Fruit fly (Drosophila melanogaster): ENCODE results near the gene CG9636.

The CG9636 gene

dm6 chr3R:8212594-8212993, 31.0 kb downstream of the CG9636 start (continued):
- TF ChIP-seq nom (GFP tag; optimal IDR thresholded peaks at IDR 0.05) (no peak), Ptx1 (GFP tag; IDR thresholded peaks at IDR 0.05) (peak; percentile 63), CG9215 (GFP tag; IDR thresholded peaks at IDR 0.05) (0 out of 2 replicates have a peak, but pooled peaks have one; percentile 5), CG16779 (GFP tag; IDR thresholded peaks at IDR 0.05) (no peak), kay (GFP tag; optimal IDR thresholded peaks at IDR 0.05) (no peak), ewg (GFP tag; optimal IDR thresholded peaks at IDR 0.05) (peak; percentile 41), H2.0 (GFP tag; IDR thresholded peaks at IDR 0.05) (peak; percentile 32; the same call in 1 of the 2 replicates), zen2 (GFP tag; IDR thresholded peaks at IDR 0.05; ENCODE audit: partially characterized antibody) (no peak), Vsx1 (GFP tag; optimal IDR thresholded peaks at IDR 0.05) (peak; percentile 55), otp (GFP tag; IDR thresholded peaks at IDR 0.05) (peak; percentile 66), CG3163 (GFP tag; optimal IDR thresholded peaks at IDR 0.05) (peak; percentile 35), danr (GFP tag; IDR thresholded peaks at IDR 0.05) (0 out of 2 replicates have a peak, but pooled peaks have one; percentile 15), CG12744 (GFP tag; optimal IDR thresholded peaks at IDR 0.05) (no peak), CG1832 (GFP tag; optimal IDR thresholded peaks at IDR 0.05) (no peak), CG11093 (GFP tag; IDR thresholded peaks at IDR 0.05) (peak; percentile 55; the same call in 2 of the 3 replicates), NFAT (GFP tag; IDR thresholded peaks at IDR 0.05) (no peak), psq (GFP tag; optimal IDR thresholded peaks at IDR 0.05) (peak; percentile 15), CG8944 (GFP tag; optimal IDR thresholded peaks at IDR 0.05) (peak; percentile 67), CG13624 (GFP tag; optimal IDR thresholded peaks at IDR 0.05) (peak; percentile 8), cato (GFP tag; optimal IDR thresholded peaks at IDR 0.05; ENCODE audit: borderline replicate concordance) (peak; percentile 40), luna (GFP tag; optimal IDR thresholded peaks at IDR 0.05) (no peak), Chrac-16 (GFP tag; optimal IDR thresholded peaks at IDR 0.05) (peak; percentile 53), crp (GFP tag; optimal IDR thresholded peaks at IDR 0.05) (no peak), CG4360 (GFP tag; IDR thresholded peaks at IDR 0.05) (no peak), HLH3B (GFP tag; IDR thresholded peaks at IDR 0.05) (peak; percentile 50; the same call in 1 of the 2 replicates), CG17385 (GFP tag; optimal IDR thresholded peaks at IDR 0.05) (peak; percentile 26), wor (GFP tag; IDR thresholded peaks at IDR 0.05) (no peak), CG8388 (GFP tag; optimal IDR thresholded peaks at IDR 0.05) (peak; percentile 64), CG18764 (GFP tag; optimal IDR thresholded peaks at IDR 0.05) (peak; percentile 28), Sox102F (GFP tag; optimal IDR thresholded peaks at IDR 0.05) (peak; percentile 60), prd (optimal IDR thresholded peaks at IDR 0.05) (no peak), prd (GFP tag; IDR thresholded peaks at IDR 0.05) (peak; percentile 86), ci (GFP tag; IDR thresholded peaks at IDR 0.05) (peak; percentile 70; the same call in 2 of the 3 replicates), lmd (GFP tag; IDR thresholded peaks at IDR 0.05) (peak; percentile 48), Nf-YA (GFP tag; IDR thresholded peaks at IDR 0.05) (0 out of 2 replicates have a peak, but pooled peaks have one; percentile 51), tup (GFP tag; optimal IDR thresholded peaks at IDR 0.05) (peak; percentile 8), hbn (GFP tag; IDR thresholded peaks at IDR 0.05; ENCODE audit: partially characterized antibody) (no peak), CG7963 (GFP tag; IDR thresholded peaks at IDR 0.05; ENCODE audit: partially characterized antibody) (no peak), CG4617 (GFP tag; optimal IDR thresholded peaks at IDR 0.05; ENCODE audit: borderline replicate concordance) (peak; percentile 8), zfh1 (GFP tag; IDR thresholded peaks at IDR 0.05) (peak; percentile 87), Six4 (GFP tag; optimal IDR thresholded peaks at IDR 0.05) (no peak), kni (GFP tag; optimal IDR thresholded peaks at IDR 0.05) (peak; percentile 35), Asciz (GFP tag; optimal IDR thresholded peaks at IDR 0.05) (peak; percentile 43), CG18619 (GFP tag; optimal IDR thresholded peaks at IDR 0.05) (peak; percentile 16), NC2β (GFP tag; optimal IDR thresholded peaks at IDR 0.05) (peak; percentile 67), CG3838 (GFP tag; optimal IDR thresholded peaks at IDR 0.05) (peak; percentile 32), CG12071 (GFP tag; optimal IDR thresholded peaks at IDR 0.05) (no peak), CG10431 (GFP tag; optimal IDR thresholded peaks at IDR 0.05) (no peak), Rx (GFP tag; IDR thresholded peaks at IDR 0.05) (peak; percentile 55), CG11695 (GFP tag; IDR thresholded peaks at IDR 0.05) (peak; percentile 38; the same call in 1 of the 3 replicates), CG6175 (GFP tag; IDR thresholded peaks at IDR 0.05) (no peak)

Data from whole organism, embryonic.